Worm (Caenorhabditis elegans) whole organism, midembryonic: ENCODE measurements around the gene tex-2.
"Not testable (repeated sequence)": the region's sequence is repeated elsewhere in the genome, so short reads cannot be mapped to it uniquely, and the experiment has no call there.

ENCODE experiments used
- T22C8.4 ChIP-seq: fragments of 200-800 bp; sonication (Bioruptor generic); IDR thresholded peaks from 2 replicates; pipeline ENCODE4 v1.3.6; 2022; ENCODE audit warnings: missing genetic modification characterization, missing compliant biosample characterization
- cog-1 ChIP-seq: sonication (generic microtip); optimal IDR thresholded peaks from 2 replicates; lab custom pipeline; 2016; ENCODE audit warnings: missing genetic modification characterization, missing compliant biosample characterization
- flt-1 ChIP-seq: fragments of 200-800 bp; sonication (Bioruptor generic); IDR thresholded peaks from 2 replicates; pipeline ENCODE4 v1.3.6; 2022; ENCODE audit warnings: missing genetic modification characterization, missing compliant biosample characterization
- klf-2 ChIP-seq: fragments of 200-800 bp; sonication (Bioruptor generic); conservative IDR thresholded peaks from 2 replicates; pipeline ENCODE4 v1.3.6; 2022; ENCODE audit warnings: missing genetic modification reagents, missing genetic modification characterization, missing compliant biosample characterization
- med-1 ChIP-seq: sonication (generic microtip); optimal IDR thresholded peaks from 2 replicates; lab custom pipeline; 2017; ENCODE audit warnings: missing genetic modification characterization, mild to moderate bottlenecking, missing compliant biosample characterization, antibody characterized with exemption, missing genetic modification reagents; ENCODE audit not compliant: insufficient read depth
- ref-1 ChIP-seq: fragments of 200-800 bp; sonication (Bioruptor generic); conservative IDR thresholded peaks from 2 replicates; pipeline ENCODE4 v1.3.6; 2022; ENCODE audit warnings: missing genetic modification reagents, missing genetic modification characterization, missing compliant biosample characterization
- tab-1 ChIP-seq: fragments of 200-800 bp; sonication (Bioruptor generic); IDR thresholded peaks from 2 replicates; pipeline ENCODE4 v1.3.6; 2022; ENCODE audit warnings: missing genetic modification characterization, missing compliant biosample characterization
- ztf-23 ChIP-seq: fragments of 200-800 bp; sonication (Bioruptor generic); IDR thresholded peaks from 2 replicates; pipeline ENCODE4 v1.3.6; 2022; ENCODE audit warnings: missing genetic modification reagents, missing genetic modification characterization, missing compliant biosample characterization
- ztf-29 ChIP-seq: fragments of 200-800 bp; sonication (Bioruptor generic); IDR thresholded peaks from 2 replicates; pipeline ENCODE4 v1.3.6; 2022; ENCODE audit warnings: missing genetic modification reagents, missing genetic modification characterization, missing compliant biosample characterization

tex-2 gene

DNA sequence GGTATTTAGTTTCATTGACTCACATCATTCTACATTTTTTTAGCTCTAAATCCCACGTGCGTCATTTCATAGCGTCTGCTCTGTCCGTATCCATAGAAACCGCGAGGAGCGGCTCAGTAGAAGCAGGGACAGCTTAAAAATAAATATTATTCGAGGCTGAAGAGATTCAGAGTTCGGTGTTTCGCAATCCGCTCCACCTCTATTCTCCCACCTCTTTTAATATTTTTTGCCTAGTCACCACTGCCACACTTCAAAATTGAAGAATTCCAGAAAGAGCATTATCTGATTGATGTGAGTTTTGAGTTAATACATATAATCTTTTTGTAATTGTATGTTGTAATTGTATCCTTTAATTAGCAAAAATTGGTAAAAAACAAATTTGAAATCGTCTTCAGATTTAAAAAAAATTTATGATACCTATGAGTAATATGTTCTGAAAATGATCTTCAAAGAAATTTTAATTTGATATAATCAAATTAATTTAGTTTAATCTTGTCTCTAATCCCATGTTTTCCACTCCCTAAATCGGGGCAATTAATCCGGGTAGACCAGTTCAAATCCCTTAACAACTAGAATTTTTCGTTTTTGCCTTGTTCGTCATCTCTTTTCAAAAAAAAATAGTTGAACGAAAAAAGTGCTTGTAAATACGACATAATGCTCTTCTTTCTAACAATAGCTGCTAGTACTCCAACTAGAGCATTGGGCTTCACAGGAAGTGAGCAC, 16.2 kb upstream of the tex-2 start:
- TF ChIP-seq med-1 (GFP tag; lab: Kevin White, UChicago), result no peak
- TF ChIP-seq T22C8.4 (GFP tag; lab: Robert Waterston, UW), result no peak
- no peak for TF ChIP-seq ztf-23 (GFP tag; lab: Robert Waterston, UW)
- TF ChIP-seq flt-1 (GFP tag; lab: Robert Waterston, UW), result no peak
- no peak for TF ChIP-seq tab-1 (GFP tag; lab: Robert Waterston, UW)
- no peak for TF ChIP-seq ztf-29
- TF ChIP-seq cog-1 (tag; lab: Kevin White, UChicago), result no peak
- TF ChIP-seq klf-2, result no peak
- TF ChIP-seq ref-1 (GFP tag; lab: Robert Waterston, UW), result no peak

DNA sequence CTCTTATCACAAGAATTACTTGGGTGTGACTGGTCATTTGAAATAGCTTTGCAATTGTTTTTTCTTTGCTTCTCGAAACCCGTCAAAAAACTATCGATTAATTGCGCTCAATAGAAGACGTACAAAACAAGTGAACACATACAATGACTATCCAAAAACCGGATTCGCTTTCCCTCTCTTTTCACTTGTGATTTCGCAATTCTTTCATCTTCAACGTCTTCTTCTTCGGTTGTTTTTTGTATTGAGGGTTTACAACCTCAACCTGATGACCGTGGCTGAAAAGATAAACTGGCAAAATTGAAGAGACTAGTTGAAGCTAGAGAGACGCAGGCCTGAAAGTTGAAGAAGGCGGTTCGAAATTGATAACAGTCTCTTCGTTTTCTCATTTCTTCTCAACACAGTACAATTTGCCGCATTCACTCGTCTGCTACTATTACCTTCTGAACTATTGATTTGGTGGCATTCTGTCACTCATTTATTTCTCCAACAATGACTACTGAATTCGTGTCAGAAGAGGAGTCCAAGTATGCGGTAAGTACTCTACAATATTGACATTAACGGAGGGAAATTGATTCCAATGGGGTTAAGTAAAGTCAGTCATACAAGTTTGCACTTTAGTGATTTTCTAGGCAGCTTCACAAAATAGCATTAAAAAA, 12.7 kb upstream of the tex-2 start:
- TF ChIP-seq tab-1 (GFP tag; lab: Robert Waterston, UW) (no peak), cog-1 (tag; lab: Kevin White, UChicago) (no peak), ztf-29 (no peak), ztf-23 (GFP tag; lab: Robert Waterston, UW) (no peak), klf-2 (no peak), T22C8.4 (GFP tag; lab: Robert Waterston, UW) (no peak), med-1 (GFP tag; lab: Kevin White, UChicago) (no peak), flt-1 (GFP tag; lab: Robert Waterston, UW) (no peak), ref-1 (GFP tag; lab: Robert Waterston, UW) (no peak)

DNA sequence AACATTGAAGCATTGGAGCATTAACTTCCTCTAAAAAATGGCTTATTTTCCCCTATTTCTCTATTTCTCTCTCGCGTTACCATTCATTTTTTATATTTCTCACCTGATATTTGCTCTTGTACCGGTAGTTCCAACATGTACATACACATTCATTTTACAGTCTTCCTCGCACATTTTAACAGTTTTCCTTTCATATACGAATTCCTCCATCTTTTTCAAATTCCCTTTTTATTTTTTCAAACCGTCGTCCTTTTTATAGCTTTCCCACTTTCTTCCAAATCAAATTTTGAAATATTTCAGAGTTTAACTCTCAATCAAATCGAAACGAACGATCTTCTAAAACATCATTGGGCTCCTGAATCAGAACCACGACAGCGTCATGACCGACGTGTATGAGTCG, 10.8 kb upstream of the tex-2 start, which contains the start of gene rfip-1:
TSS of gene rfip-1 (plus strand) at position 301 of the 400 bp plus-strand sequence.
- TF ChIP-seq ref-1 (GFP tag; lab: Robert Waterston, UW) (no peak), ztf-23 (GFP tag; lab: Robert Waterston, UW) (no peak), ztf-29 (no peak), flt-1 (GFP tag; lab: Robert Waterston, UW) (no peak), cog-1 (tag; lab: Kevin White, UChicago) (no peak), T22C8.4 (GFP tag; lab: Robert Waterston, UW) (no peak), tab-1 (GFP tag; lab: Robert Waterston, UW) (no peak), med-1 (GFP tag; lab: Kevin White, UChicago) (no peak), klf-2 (no peak)

ce11 chrII:5880677-5881076, 7.3 kb upstream of the tex-2 start:
- TF ChIP-seq tab-1 (GFP tag; lab: Robert Waterston, UW), result no peak
- no peak for TF ChIP-seq T22C8.4 (GFP tag; lab: Robert Waterston, UW)
- no peak for TF ChIP-seq flt-1 (GFP tag; lab: Robert Waterston, UW)
- TF ChIP-seq ztf-23 (GFP tag; lab: Robert Waterston, UW), result no peak
- no peak for TF ChIP-seq ref-1 (GFP tag; lab: Robert Waterston, UW)
- TF ChIP-seq klf-2, result no peak
- TF ChIP-seq cog-1 (tag; lab: Kevin White, UChicago), result no peak
- TF ChIP-seq med-1 (GFP tag; lab: Kevin White, UChicago), result no peak
- TF ChIP-seq ztf-29, result no peak

DNA sequence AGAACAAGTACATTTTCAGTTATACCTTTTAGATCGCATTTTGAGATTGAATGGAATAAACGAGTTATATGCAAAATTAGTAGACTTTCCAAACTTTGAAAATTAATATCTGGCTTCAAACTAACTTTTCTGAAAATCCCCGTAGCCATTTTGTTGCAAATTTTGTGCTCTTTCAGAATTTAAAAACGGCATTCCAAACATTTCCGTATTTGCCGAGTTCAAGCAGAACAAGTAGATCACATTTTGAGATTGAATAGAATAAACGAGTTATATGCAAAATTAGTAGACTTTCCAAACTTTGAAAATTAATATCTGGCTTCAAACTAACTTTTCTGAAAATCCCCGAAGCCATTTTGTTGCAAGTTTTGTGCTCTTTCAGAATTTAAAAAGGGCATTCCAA, 3.1 kb upstream of the tex-2 start, which contains the start of gene F55C12.2:
TSS of gene F55C12.2 (plus strand) at position 301 of the 400 bp plus-strand sequence.
- TF ChIP-seq flt-1 (GFP tag; lab: Robert Waterston, UW); ref-1 (GFP tag; lab: Robert Waterston, UW); cog-1 (tag; lab: Kevin White, UChicago): not testable (repeated sequence)

- TF ChIP-seq ztf-23 (GFP tag; lab: Robert Waterston, UW), result no peak
- no peak for TF ChIP-seq flt-1 (GFP tag; lab: Robert Waterston, UW)
- TF ChIP-seq T22C8.4 (GFP tag; lab: Robert Waterston, UW), result no peak
- no peak for TF ChIP-seq klf-2
- TF ChIP-seq ref-1 (GFP tag; lab: Robert Waterston, UW), result no peak
- no peak for TF ChIP-seq med-1 (GFP tag; lab: Kevin White, UChicago)
- TF ChIP-seq tab-1 (GFP tag; lab: Robert Waterston, UW), result no peak
- no peak for TF ChIP-seq ztf-29
- TF ChIP-seq cog-1 (tag; lab: Kevin White, UChicago), result no peak
These were observed 2.6 kb upstream of the tex-2 start, which contains the start of gene F55C12.6 for ce11 chrII:5876053-5876452. Gene F55C12.6 (minus strand): TSS chrII:5876153.

ce11 chrII:5874130-5874529, 716 bp upstream of the tex-2 start:
- TF ChIP-seq T22C8.4 (GFP tag; lab: Robert Waterston, UW) (no peak), ztf-29 (no peak)

DNA sequence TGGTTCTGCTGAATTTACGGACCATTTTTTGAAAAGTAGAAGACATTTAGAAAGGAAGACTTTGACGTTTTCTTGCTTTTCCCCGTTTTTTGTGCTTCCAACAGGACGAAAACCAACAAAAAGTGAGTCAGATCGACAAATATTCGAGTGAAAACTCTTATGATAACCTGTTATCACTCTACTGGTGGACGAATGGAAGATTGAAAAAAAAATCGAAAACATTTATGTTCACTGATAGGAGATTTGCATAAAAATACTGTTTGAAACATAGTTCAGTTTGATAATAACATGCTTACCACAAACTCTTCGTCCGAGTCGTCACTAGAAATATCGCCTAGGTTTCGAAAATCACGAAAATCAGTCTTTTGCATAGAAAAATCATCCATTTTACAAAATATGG, 1.0 kb downstream of the tex-2 start:
- no peak for TF ChIP-seq med-1 (GFP tag; lab: Kevin White, UChicago)
- TF ChIP-seq klf-2, result no peak
- no peak for TF ChIP-seq ztf-23 (GFP tag; lab: Robert Waterston, UW)
- TF ChIP-seq cog-1 (tag; lab: Kevin White, UChicago), result no peak
- no peak for TF ChIP-seq ztf-29
- TF ChIP-seq ref-1 (GFP tag; lab: Robert Waterston, UW), result no peak
- TF ChIP-seq flt-1 (GFP tag; lab: Robert Waterston, UW), result no peak
- no peak for TF ChIP-seq T22C8.4 (GFP tag; lab: Robert Waterston, UW)
- no peak for TF ChIP-seq tab-1 (GFP tag; lab: Robert Waterston, UW)

ce11 chrII:5871508-5871907, 1.9 kb downstream of the tex-2 start:
- TF ChIP-seq klf-2 (no peak), ztf-29 (no peak), T22C8.4 (GFP tag; lab: Robert Waterston, UW) (no peak), ref-1 (GFP tag; lab: Robert Waterston, UW) (no peak), flt-1 (GFP tag; lab: Robert Waterston, UW) (no peak)
